Fruit fly (Drosophila melanogaster): Measurements from ENCODE around the gene Cmpk.

dm6 chr3R:26072477-26072876, 17.2 kb upstream of the Cmpk start:
- TF ChIP-seq Sox14 (GFP tag; optimal IDR thresholded peaks at IDR 0.05) (peak; percentile 82), Hr4 (GFP tag; optimal IDR thresholded peaks at IDR 0.05) (peak; percentile 78), CG10669 (GFP tag; optimal IDR thresholded peaks at IDR 0.05) (peak; percentile 75), CG3032 (tag; optimal IDR thresholded peaks at IDR 0.05) (peak; percentile 76), CG11902 (GFP tag; optimal IDR thresholded peaks at IDR 0.05) (peak; percentile 63), Sox102F (GFP tag; optimal IDR thresholded peaks at IDR 0.05) (peak; percentile 75), CG34406 (GFP tag; optimal IDR thresholded peaks at IDR 0.05) (peak; percentile 70), CG11762 (GFP tag; optimal IDR thresholded peaks at IDR 0.05; ENCODE audit: insufficient read depth) (peak; percentile 65), fd59A (GFP tag; optimal IDR thresholded peaks at IDR 0.05) (peak; percentile 69)

All from whole organism, prepupa.